Worm (Caenorhabditis elegans): ENCODE measurements around the gene ril-2.

The ril-2 gene

ce11 chrV:12551638-12552478 lies 47.1 kb downstream of the ril-2 start:
- TF ChIP-seq dao-5 (tag; optimal IDR thresholded peaks at IDR 0.05) = no peak
- no peak for TF ChIP-seq him-1 (tag; optimal IDR thresholded peaks at IDR 0.05)
- TF ChIP-seq W03F9.2 (tag; optimal IDR thresholded peaks at IDR 0.05) = no peak

- no peak for TF ChIP-seq W03F9.2 (tag; optimal IDR thresholded peaks at IDR 0.05)
- TF ChIP-seq him-1 (tag; optimal IDR thresholded peaks at IDR 0.05) = no peak
- no peak for TF ChIP-seq dao-5 (tag; optimal IDR thresholded peaks at IDR 0.05)
These were observed 48.2 kb downstream of the ril-2 start for ce11 chrV:12550755-12551154.

- TF ChIP-seq dao-5 (tag; optimal IDR thresholded peaks at IDR 0.05) = no peak
- TF ChIP-seq W03F9.2 (tag; optimal IDR thresholded peaks at IDR 0.05) = no peak
- TF ChIP-seq him-1 (tag; optimal IDR thresholded peaks at IDR 0.05) = no peak
These were observed 48.8 kb downstream of the ril-2 start, which contains the start of gene F45D3.3 for ce11 chrV:12550036-12550626. Gene F45D3.3, minus strand, starts transcription at chrV:12550385.

- TF ChIP-seq W03F9.2 (tag; optimal IDR thresholded peaks at IDR 0.05) (no peak), him-1 (tag; optimal IDR thresholded peaks at IDR 0.05) (no peak), dao-5 (tag; optimal IDR thresholded peaks at IDR 0.05) (no peak)
These were observed 49.4 kb downstream of the ril-2 start for ce11 chrV:12549604-12550003.

ce11 chrV:12548830-12549229 lies 50.1 kb downstream of the ril-2 start:
- TF ChIP-seq dao-5 (tag; optimal IDR thresholded peaks at IDR 0.05) (no peak), W03F9.2 (tag; optimal IDR thresholded peaks at IDR 0.05) (peak; percentile 31)

All from whole organism, L4/young adult.